Worm (Caenorhabditis elegans): Measurements from ENCODE around the gene rfs-1.
A peak's percentile ranks its signal among the peaks of the same experiment; 100 is the strongest.

rfs-1 gene

DNA sequence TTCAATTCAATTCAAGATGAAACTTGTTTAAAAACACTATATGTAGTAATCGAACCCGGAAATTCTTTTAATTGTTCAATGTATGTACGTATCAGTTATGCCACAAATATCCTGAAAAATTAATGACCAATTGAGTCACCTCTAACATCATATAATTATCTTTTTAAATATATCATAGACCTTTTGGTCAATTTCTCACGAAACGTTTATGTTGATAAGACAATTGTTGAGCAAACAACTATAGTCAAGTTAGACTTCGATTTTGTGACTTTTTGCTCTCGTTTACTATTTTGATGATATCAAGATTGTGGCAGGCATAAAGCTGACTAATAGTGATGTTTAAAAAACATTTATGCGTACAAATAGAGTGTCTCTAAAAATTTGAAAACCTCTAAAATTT is 14.0 kb downstream of the rfs-1 start:
- TF ChIP-seq ztf-4 (tag; optimal IDR thresholded peaks at IDR 0.05) (no peak), pha-4 (tag; optimal IDR thresholded peaks at IDR 0.05) (no peak), nhr-43 (tag; optimal IDR thresholded peaks at IDR 0.05; ENCODE audit: poor library complexity, severe bottlenecking) (no peak), elt-2 (tag; optimal IDR thresholded peaks at IDR 0.05) (peak; percentile 57), fos-1 (tag; optimal IDR thresholded peaks at IDR 0.05) (no peak), unc-62 (GFP tag; optimal IDR thresholded peaks at IDR 0.05) (no peak), nfya-1 (tag; optimal IDR thresholded peaks at IDR 0.05; ENCODE audit: insufficient read depth) (no peak), pqm-1 (tag; optimal IDR thresholded peaks at IDR 0.05) (peak; percentile 83)

DNA sequence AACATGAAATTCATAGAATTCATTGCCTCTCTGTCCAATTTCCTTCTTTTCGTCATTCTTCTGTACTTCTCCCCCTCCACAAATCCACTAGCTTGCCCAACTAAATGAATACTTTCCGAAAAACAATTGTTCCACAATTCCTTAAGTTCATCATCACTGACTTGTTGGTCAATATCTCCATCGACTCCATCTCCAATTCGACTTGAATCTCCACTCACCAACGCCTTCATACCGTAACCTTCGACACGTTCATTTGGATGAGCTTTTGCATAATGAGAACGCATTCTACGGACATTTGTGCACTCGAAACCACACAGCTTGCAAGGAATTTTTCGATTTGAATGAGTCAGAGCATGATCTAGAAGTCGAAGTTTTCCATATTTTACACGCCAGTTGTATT is 14.7 kb downstream of the rfs-1 start:
- TF ChIP-seq nhr-25 (tag; optimal IDR thresholded peaks at IDR 0.05), result no peak
- no peak for TF ChIP-seq nhr-23 (tag; optimal IDR thresholded peaks at IDR 0.05)
- no peak for TF ChIP-seq zag-1 (tag; optimal IDR thresholded peaks at IDR 0.05)
- TF ChIP-seq nhr-77 (tag; optimal IDR thresholded peaks at IDR 0.05), result no peak
- TF ChIP-seq ZK546.5 (tag; optimal IDR thresholded peaks at IDR 0.05), result no peak
- TF ChIP-seq snpc-4 (tag; optimal IDR thresholded peaks at IDR 0.05), result no peak
- TF ChIP-seq mdl-1 (tag; optimal IDR thresholded peaks at IDR 0.05), result no peak
- TF ChIP-seq nfya-1 (tag; optimal IDR thresholded peaks at IDR 0.05; ENCODE audit: insufficient read depth), result no peak
- TF ChIP-seq elt-3 (tag; optimal IDR thresholded peaks at IDR 0.05), result no peak
- TF ChIP-seq tbx-2 (tag; optimal IDR thresholded peaks at IDR 0.05), result no peak
- no peak for TF ChIP-seq jun-1 (tag; optimal IDR thresholded peaks at IDR 0.05)
- no peak for TF ChIP-seq nhr-11 (tag; optimal IDR thresholded peaks at IDR 0.05)
- no peak for TF ChIP-seq skn-1 (tag; optimal IDR thresholded peaks at IDR 0.05)
- no peak for TF ChIP-seq ceh-28 (tag; optimal IDR thresholded peaks at IDR 0.05)
- no peak for TF ChIP-seq egl-5 (tag; optimal IDR thresholded peaks at IDR 0.05)
- TF ChIP-seq fkh-2 (tag; optimal IDR thresholded peaks at IDR 0.05), result no peak

DNA sequence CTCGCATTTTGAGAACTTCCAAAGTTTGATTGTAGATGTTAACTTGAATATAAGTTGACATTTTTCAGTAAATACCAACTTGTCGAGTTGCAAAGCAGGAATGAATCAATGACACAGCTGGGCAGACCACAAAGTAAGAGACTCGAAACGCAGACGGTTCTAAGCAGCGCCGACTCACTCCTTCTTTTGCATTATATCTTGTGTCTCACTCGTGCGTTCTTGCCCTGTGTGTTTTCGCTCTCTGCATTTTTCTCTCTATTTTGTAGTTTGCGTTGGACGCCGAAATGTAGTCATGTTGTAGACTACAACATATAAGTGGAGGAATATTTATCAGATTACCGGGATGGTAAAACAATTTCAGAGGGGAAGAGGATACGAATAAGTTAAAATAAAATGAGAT is 16.5 kb downstream of the rfs-1 start, which contains the start of gene C02F5.12:
C02F5.12 (minus strand) TSS at position 221 of the 400 bp plus-strand sequence.
- peak; percentile 59 for TF ChIP-seq nfya-1 (tag; optimal IDR thresholded peaks at IDR 0.05; ENCODE audit: insufficient read depth)
- TF ChIP-seq unc-39 (tag; optimal IDR thresholded peaks at IDR 0.05), result no peak
- TF ChIP-seq hmg-11 (tag; optimal IDR thresholded peaks at IDR 0.05), result peak; percentile 24
- peak; percentile 4 for TF ChIP-seq lsy-12 (tag; optimal IDR thresholded peaks at IDR 0.05)
- no peak for TF ChIP-seq fkh-10 (GFP tag; optimal IDR thresholded peaks at IDR 0.05)
- peak; percentile 80 for TF ChIP-seq ama-1 (optimal IDR thresholded peaks at IDR 0.05)
- peak; percentile 43 for TF ChIP-seq elt-2 (tag; optimal IDR thresholded peaks at IDR 0.05)
- TF ChIP-seq elt-3 (tag; optimal IDR thresholded peaks at IDR 0.05), result no peak
- no peak for TF ChIP-seq fos-1 (tag; optimal IDR thresholded peaks at IDR 0.05)
- peak; percentile 26 for TF ChIP-seq nhr-25 (tag; optimal IDR thresholded peaks at IDR 0.05)
- TF ChIP-seq eor-1 (tag; optimal IDR thresholded peaks at IDR 0.05), result no peak
- TF ChIP-seq nhr-23 (tag; optimal IDR thresholded peaks at IDR 0.05), result peak; percentile 17
- TF ChIP-seq pha-4 (tag; optimal IDR thresholded peaks at IDR 0.05), result peak; percentile 72
- TF ChIP-seq pqm-1 (tag; optimal IDR thresholded peaks at IDR 0.05), result peak; percentile 22

DNA sequence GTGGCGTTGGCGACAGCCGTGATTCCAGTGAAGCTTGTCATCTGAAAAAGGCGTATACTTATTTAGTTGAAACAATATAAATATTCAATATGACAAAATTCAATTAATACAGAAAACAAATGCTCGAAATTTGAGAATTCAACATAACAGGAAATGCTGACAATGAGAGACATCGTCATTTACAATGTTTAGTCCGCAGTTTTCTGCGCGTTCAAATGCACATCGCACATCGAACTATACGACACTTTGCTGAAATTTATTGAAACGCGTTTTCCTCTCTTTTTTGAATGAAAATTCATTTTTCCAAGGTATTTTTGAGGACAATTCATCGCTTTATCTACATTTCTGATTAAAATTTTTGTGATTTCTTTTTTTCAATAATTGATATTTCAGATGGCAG is 17.8 kb downstream of the rfs-1 start, which contains the start of the genes pbs-6 and cids-1:
pbs-6 (minus strand) TSS at position 41 of the 400 bp plus-strand sequence.
cids-1 (plus strand) TSS at position 394 of the 400 bp plus-strand sequence.
- no peak for TF ChIP-seq nhr-28 (tag; optimal IDR thresholded peaks at IDR 0.05)
- no peak for TF ChIP-seq nhr-67 (tag; optimal IDR thresholded peaks at IDR 0.05)
- no peak for TF ChIP-seq elt-2 (tag; optimal IDR thresholded peaks at IDR 0.05)
- no peak for TF ChIP-seq nhr-11 (tag; optimal IDR thresholded peaks at IDR 0.05)
- no peak for TF ChIP-seq ama-1 (optimal IDR thresholded peaks at IDR 0.05)
- TF ChIP-seq nhr-12 (tag; optimal IDR thresholded peaks at IDR 0.05), result no peak
- TF ChIP-seq R02D3.7 (tag; optimal IDR thresholded peaks at IDR 0.05), result no peak
- no peak for TF ChIP-seq sea-2 (GFP tag; optimal IDR thresholded peaks at IDR 0.05)
- TF ChIP-seq ceh-82 (tag; optimal IDR thresholded peaks at IDR 0.05), result no peak
- no peak for TF ChIP-seq lin-39 (tag; optimal IDR thresholded peaks at IDR 0.05)
- no peak for TF ChIP-seq elt-1 (tag; optimal IDR thresholded peaks at IDR 0.05)
- TF ChIP-seq jun-1 (tag; optimal IDR thresholded peaks at IDR 0.05), result no peak
- TF ChIP-seq lin-15B (tag; optimal IDR thresholded peaks at IDR 0.05), result peak; percentile 27
- TF ChIP-seq snpc-4 (tag; optimal IDR thresholded peaks at IDR 0.05), result no peak
- peak; percentile 5 for TF ChIP-seq pha-4 (tag; optimal IDR thresholded peaks at IDR 0.05)
- peak; percentile 44 for TF ChIP-seq skn-1 (tag; optimal IDR thresholded peaks at IDR 0.05)
- no peak for TF ChIP-seq nhr-25 (tag; optimal IDR thresholded peaks at IDR 0.05)
- peak; percentile 36 for TF ChIP-seq nfya-1 (tag; optimal IDR thresholded peaks at IDR 0.05; ENCODE audit: insufficient read depth)
- TF ChIP-seq egl-5 (tag; optimal IDR thresholded peaks at IDR 0.05), result no peak
- no peak for TF ChIP-seq nhr-237 (tag; optimal IDR thresholded peaks at IDR 0.05)
- no peak for TF ChIP-seq tbx-2 (tag; optimal IDR thresholded peaks at IDR 0.05)

Data from whole organism, L3 larva.